Worm (Caenorhabditis elegans) whole organism, L4 larva: ENCODE results near the gene twk-8.

Experiments used
- ZK337.2 ChIP-seq: fragments of 200-800 bp; sonication (Bioruptor generic); IDR thresholded peaks from 2 replicates; pipeline ENCODE4 v1.3.6; 2022; ENCODE audit warnings: missing genetic modification reagents, missing genetic modification characterization, missing compliant biosample characterization
- ceh-62 ChIP-seq: sonication (generic microtip); optimal IDR thresholded peaks from 2 replicates; lab custom pipeline; 2017; ENCODE audit warnings: missing biosample characterization, missing genetic modification characterization
- ceh-82 ChIP-seq: sonication (generic microtip); optimal IDR thresholded peaks from 2 replicates; lab custom pipeline; 2017; ENCODE audit warnings: missing biosample characterization, missing genetic modification characterization
- fos-1 ChIP-seq: fragments of 150-350 bp; optimal IDR thresholded peaks from 2 replicates; lab custom pipeline; 2014; ENCODE audit warnings: missing biosample characterization, missing genetic modification characterization
- nhr-11 ChIP-seq: fragments of 150-350 bp; optimal IDR thresholded peaks from 2 replicates; lab custom pipeline; 2014; ENCODE audit warnings: missing biosample characterization, missing genetic modification characterization
- rbr-2 ChIP-seq: sonication (generic microtip); optimal IDR thresholded peaks from 2 replicates; lab custom pipeline; 2016; ENCODE audit warnings: missing genotype, missing genetic modification characterization, missing compliant biosample characterization
- saeg-2 ChIP-seq: fragments of 200-800 bp; sonication (Bioruptor generic); IDR thresholded peaks from 2 replicates; pipeline ENCODE4 v1.3.6; 2022; ENCODE audit warnings: missing genetic modification reagents, missing genetic modification characterization, missing compliant biosample characterization
- sdz-12 ChIP-seq: fragments of 200-800 bp; sonication (Bioruptor generic); optimal IDR thresholded peaks from 2 replicates; lab custom pipeline; 2018; ENCODE audit warnings: mild to moderate bottlenecking, missing genetic modification characterization, missing compliant biosample characterization
- snpc-4 ChIP-seq: fragments of 150-350 bp; optimal IDR thresholded peaks from 2 replicates; lab custom pipeline; 2014; ENCODE audit warnings: missing biosample characterization, missing genetic modification characterization
- unc-130 ChIP-seq: sonication (generic microtip); optimal IDR thresholded peaks from 2 replicates; lab custom pipeline; 2016; ENCODE audit warnings: missing genetic modification reagents, missing genetic modification characterization, missing compliant biosample characterization

twk-8 gene

DNA sequence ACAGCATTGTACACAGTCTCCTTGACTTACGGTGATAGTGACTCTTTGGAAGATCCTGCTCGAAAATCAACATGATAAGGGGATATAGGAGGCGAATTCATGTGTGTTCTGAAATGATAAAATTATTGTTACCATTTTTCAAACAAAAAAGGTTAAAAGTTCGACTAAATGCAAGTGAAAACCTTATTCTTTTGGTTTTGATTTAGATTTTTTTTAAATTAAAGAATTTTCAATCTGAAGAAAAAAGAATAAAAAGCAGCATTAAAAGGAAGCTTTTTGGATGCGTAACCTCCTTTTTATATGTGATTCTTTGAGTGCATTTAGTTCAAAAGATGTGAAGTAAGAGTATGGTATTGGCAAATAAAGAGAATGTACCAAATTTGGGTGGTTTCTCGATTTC lies 53.2 kb downstream of the twk-8 start, which contains the start of gene delm-1:
delm-1 (minus strand) TSS at position 101 of the 400 bp plus-strand sequence.
- no peak for TF ChIP-seq snpc-4
- TF ChIP-seq ZK337.2 (GFP tag; lab: Robert Waterston, UW), result no peak
- no peak for TF ChIP-seq sdz-12 (GFP tag; lab: Kevin White, UChicago)
- TF ChIP-seq rbr-2 (tag; lab: Kevin White, UChicago), result no peak
- TF ChIP-seq nhr-11 (tag; lab: Kevin White, UChicago), result no peak
- no peak for TF ChIP-seq saeg-2 (GFP tag; lab: Robert Waterston, UW)
- TF ChIP-seq ceh-82, result no peak
- TF ChIP-seq unc-130 (GFP tag; lab: Kevin White, UChicago), result no peak
- no peak for TF ChIP-seq ceh-62 (tag; lab: Kevin White, UChicago)
- no peak for TF ChIP-seq fos-1 (tag; lab: Kevin White, UChicago)
